Fruit fly (Drosophila melanogaster) whole organism, embryonic: ENCODE measurements around the gene melt.

Experiments
- C15 ChIP-seq: fragments of 200-800 bp; sonication (Bioruptor generic); IDR thresholded peaks from 3 replicates; pipeline ENCODE4 v1.3.6; 2022; ENCODE audit warnings: missing biosample characterization, missing genetic modification characterization
- CG1024 ChIP-seq: fragments of 200-800 bp; sonication (Bioruptor generic); IDR thresholded peaks from 2 replicates; pipeline ENCODE4 v1.3.6; 2022; ENCODE audit warnings: missing biosample characterization, missing genetic modification characterization
- CG10431 ChIP-seq: fragments of 200-800 bp; sonication (Bioruptor generic); optimal IDR thresholded peaks from 3 replicates; lab custom pipeline; 2018; ENCODE audit warnings: missing biosample characterization, mild to moderate bottlenecking, missing genetic modification characterization
- CG10654 ChIP-seq: fragments of 200-800 bp; sonication (Bioruptor generic); optimal IDR thresholded peaks from 2 replicates; lab custom pipeline; 2016; ENCODE audit warnings: missing biosample characterization, missing genetic modification characterization
- CG11695 ChIP-seq: fragments of 200-800 bp; sonication (Bioruptor generic); IDR thresholded peaks from 3 replicates; pipeline ENCODE4 v1.3.6; 2022; ENCODE audit warnings: missing biosample characterization, missing genetic modification characterization
- CG12219 ChIP-seq: fragments of 200-800 bp; sonication (Bioruptor generic); optimal IDR thresholded peaks from 3 replicates; lab custom pipeline; 2018; ENCODE audit warnings: missing biosample characterization, mild to moderate bottlenecking, missing genetic modification characterization
- CG12744 ChIP-seq: fragments of 200-800 bp; sonication (Bioruptor generic); optimal IDR thresholded peaks from 2 replicates; lab custom pipeline; 2016; ENCODE audit warnings: missing biosample characterization, missing genetic modification characterization
- CG13287 ChIP-seq: fragments of 200-800 bp; sonication (Bioruptor generic); IDR thresholded peaks from 2 replicates; pipeline ENCODE4 v1.3.6; 2022; ENCODE audit warnings: missing biosample characterization, missing genetic modification characterization; ENCODE audit not compliant: partially characterized antibody
- CG14441 ChIP-seq: fragments of 200-800 bp; sonication (Bioruptor generic); IDR thresholded peaks from 2 replicates; pipeline ENCODE4 v1.3.6; 2022; ENCODE audit warnings: missing biosample characterization, missing genetic modification characterization
- CG15479 ChIP-seq: fragments of 200-800 bp; sonication (Bioruptor generic); optimal IDR thresholded peaks from 3 replicates; lab custom pipeline; 2019; ENCODE audit warnings: missing biosample characterization, mild to moderate bottlenecking, missing genetic modification characterization, moderate library complexity
- CG15696 ChIP-seq: fragments of 200-800 bp; sonication (Bioruptor generic); optimal IDR thresholded peaks from 2 replicates; lab custom pipeline; 2019; ENCODE audit warnings: missing biosample characterization, mild to moderate bottlenecking, missing genetic modification characterization, moderate library complexity
- CG1602 ChIP-seq: fragments of 200-800 bp; sonication (Bioruptor generic); optimal IDR thresholded peaks from 3 replicates; lab custom pipeline; 2016; ENCODE audit warnings: missing biosample characterization, missing genetic modification characterization
- CG1603 ChIP-seq: fragments of 200-800 bp; sonication (Bioruptor generic); optimal IDR thresholded peaks from 2 replicates; lab custom pipeline; 2019; ENCODE audit warnings: missing biosample characterization, mild to moderate bottlenecking, missing genetic modification characterization, moderate library complexity
- CG1792 ChIP-seq: fragments of 200-800 bp; sonication (Bioruptor generic); optimal IDR thresholded peaks from 2 replicates; lab custom pipeline; 2016; ENCODE audit warnings: missing biosample characterization, missing genetic modification characterization
- CG18599 ChIP-seq: fragments of 200-800 bp; sonication (Bioruptor generic); optimal IDR thresholded peaks from 3 replicates; lab custom pipeline; 2017; ENCODE audit warnings: missing biosample characterization, missing genetic modification characterization, mild to moderate bottlenecking, moderate library complexity, missing genetic modification reagents
- CG30431 ChIP-seq: fragments of 200-800 bp; sonication (Bioruptor generic); optimal IDR thresholded peaks from 2 replicates; lab custom pipeline; 2017; ENCODE audit warnings: missing biosample characterization, missing genetic modification characterization
- CG3281 ChIP-seq: fragments of 200-800 bp; sonication (Bioruptor generic); optimal IDR thresholded peaks from 3 replicates; lab custom pipeline; 2017; ENCODE audit warnings: missing biosample characterization, mild to moderate bottlenecking, missing genetic modification characterization
- CG6689 ChIP-seq: fragments of 200-800 bp; sonication (Bioruptor generic); IDR thresholded peaks from 2 replicates; pipeline ENCODE4 v1.3.6; 2022; ENCODE audit warnings: missing biosample characterization, missing genetic modification characterization
- CG7745 ChIP-seq: fragments of 200-800 bp; sonication (Bioruptor generic); optimal IDR thresholded peaks from 2 replicates; lab custom pipeline; 2018; ENCODE audit warnings: missing biosample characterization, mild to moderate bottlenecking, missing genetic modification characterization, moderate library complexity
- CG7963 ChIP-seq: fragments of 200-800 bp; sonication (Bioruptor generic); IDR thresholded peaks from 3 replicates; pipeline ENCODE4 v1.3.6; 2022; ENCODE audit warnings: missing biosample characterization, missing genetic modification characterization; ENCODE audit not compliant: partially characterized antibody
- Dbx ChIP-seq: fragments of 200-800 bp; sonication (Bioruptor generic); IDR thresholded peaks from 3 replicates; pipeline ENCODE4 v1.3.6; 2022; ENCODE audit warnings: missing biosample characterization, missing genetic modification characterization
- Gsc ChIP-seq: fragments of 200-800 bp; sonication (Bioruptor generic); IDR thresholded peaks from 2 replicates; pipeline ENCODE4 v1.3.6; 2022; ENCODE audit warnings: missing biosample characterization, missing genetic modification characterization
- MESR4 ChIP-seq: fragments of 200-800 bp; sonication (Bioruptor generic); optimal IDR thresholded peaks from 2 replicates; lab custom pipeline; 2018; ENCODE audit warnings: missing biosample characterization, mild to moderate bottlenecking, missing genetic modification characterization, moderate library complexity
- Myb ChIP-seq: fragments of 200-800 bp; sonication (Bioruptor generic); optimal IDR thresholded peaks from 2 replicates; lab custom pipeline; 2016; ENCODE audit warnings: missing biosample characterization, missing genetic modification characterization
- Oli ChIP-seq: fragments of 200-800 bp; sonication (Bioruptor generic); optimal IDR thresholded peaks from 2 replicates; lab custom pipeline; 2018; ENCODE audit warnings: missing biosample characterization, mild to moderate bottlenecking, missing genetic modification characterization, moderate library complexity
- Rx ChIP-seq: fragments of 200-800 bp; sonication (Bioruptor generic); IDR thresholded peaks from 2 replicates; pipeline ENCODE4 v1.3.6; 2022; ENCODE audit warnings: missing biosample characterization, missing genetic modification characterization
- Sry-δ ChIP-seq: fragments of 200-800 bp; sonication (Bioruptor generic); optimal IDR thresholded peaks from 2 replicates; lab custom pipeline; 2016; ENCODE audit warnings: missing biosample characterization, missing genetic modification characterization
- Ssrp ChIP-seq: fragments of 200-800 bp; sonication (Bioruptor generic); optimal IDR thresholded peaks from 2 replicates; lab custom pipeline; 2018; ENCODE audit warnings: missing biosample characterization, mild to moderate bottlenecking, missing genetic modification characterization, moderate library complexity
- Stat92E ChIP-seq, 3 experiments: fragments of >200 bp in 2 of 3; fragments of 200-800 bp in 1 of 3; sonication (Bioruptor generic) in 1 of 3; optimal IDR thresholded peaks; 2 replicates each; lab custom pipeline; 2017 to 2019; ENCODE audit warnings: missing biosample characterization in 3 of 3, missing genetic modification characterization in 3 of 3, mild to moderate bottlenecking in 1 of 3, moderate library complexity in 1 of 3
- bbx ChIP-seq: fragments of 200-800 bp; sonication (Bioruptor generic); IDR thresholded peaks from 2 replicates; pipeline ENCODE4 v1.3.6; 2022; ENCODE audit warnings: missing biosample characterization, missing genetic modification characterization; ENCODE audit not compliant: partially characterized antibody
- chinmo ChIP-seq: fragments of 200-800 bp; sonication (Bioruptor generic); IDR thresholded peaks from 4 replicates; pipeline ENCODE4 v1.3.6; 2022; ENCODE audit warnings: missing biosample characterization, missing genetic modification characterization; ENCODE audit not compliant: partially characterized antibody
- crp ChIP-seq, 2 experiments: fragments of 200-800 bp; sonication (Bioruptor generic); optimal IDR thresholded peaks; 2 replicates in 1 of 2; 3 replicates in 1 of 2; lab custom pipeline; 2017; ENCODE audit warnings: missing biosample characterization in 2 of 2, missing genetic modification characterization in 2 of 2, mild to moderate bottlenecking in 1 of 2, moderate library complexity in 1 of 2
- cwo ChIP-seq: fragments of 200-800 bp; sonication (Bioruptor generic); optimal IDR thresholded peaks from 3 replicates; lab custom pipeline; 2017; ENCODE audit warnings: missing biosample characterization, missing genetic modification characterization, mild to moderate bottlenecking, moderate library complexity, missing genetic modification reagents
- disco-r ChIP-seq: fragments of 200-800 bp; sonication (Bioruptor generic); optimal IDR thresholded peaks from 2 replicates; lab custom pipeline; 2016; ENCODE audit warnings: missing biosample characterization, missing genetic modification characterization
- exex ChIP-seq: fragments of 200-800 bp; sonication (Bioruptor generic); optimal IDR thresholded peaks from 4 replicates; lab custom pipeline; 2018; ENCODE audit warnings: missing biosample characterization, mild to moderate bottlenecking, missing genetic modification characterization, moderate library complexity
- hb ChIP-seq: fragments of 200-800 bp; sonication (Bioruptor generic); IDR thresholded peaks from 3 replicates; pipeline ENCODE4 v1.3.6; 2022; ENCODE audit warnings: missing biosample characterization, missing genetic modification characterization; ENCODE audit not compliant: partially characterized antibody
- jigr1 ChIP-seq: fragments of 200-800 bp; sonication (Bioruptor generic); IDR thresholded peaks from 3 replicates; pipeline ENCODE4 v1.3.6; 2022; ENCODE audit warnings: missing biosample characterization, missing genetic modification characterization
- lab ChIP-seq: fragments of 200-800 bp; sonication (Bioruptor generic); optimal IDR thresholded peaks from 3 replicates; lab custom pipeline; 2017; ENCODE audit warnings: missing biosample characterization, missing genetic modification characterization, mild to moderate bottlenecking, moderate library complexity, missing genetic modification reagents
- mirr ChIP-seq: fragments of 200-800 bp; sonication (Bioruptor generic); optimal IDR thresholded peaks from 3 replicates; lab custom pipeline; 2018; ENCODE audit warnings: missing biosample characterization, mild to moderate bottlenecking, missing genetic modification characterization
- nom ChIP-seq: fragments of 200-800 bp; sonication (Bioruptor generic); optimal IDR thresholded peaks from 2 replicates; lab custom pipeline; 2017; ENCODE audit warnings: missing biosample characterization, missing genetic modification characterization, mild to moderate bottlenecking, moderate library complexity, missing genetic modification reagents
- peb ChIP-seq: fragments of 200-800 bp; sonication (Bioruptor generic); IDR thresholded peaks from 2 replicates; pipeline ENCODE4 v1.3.6; 2022; ENCODE audit warnings: missing biosample characterization, missing genetic modification characterization
- pum ChIP-seq: fragments of 200-800 bp; sonication (Bioruptor generic); optimal IDR thresholded peaks from 2 replicates; lab custom pipeline; 2016; ENCODE audit warnings: missing biosample characterization, missing genetic modification characterization
- pzg ChIP-seq: fragments of 200-800 bp; sonication (Bioruptor generic); optimal IDR thresholded peaks from 3 replicates; lab custom pipeline; 2018; ENCODE audit warnings: missing biosample characterization, mild to moderate bottlenecking, missing genetic modification characterization, moderate library complexity
- slou ChIP-seq: fragments of 200-800 bp; sonication (Bioruptor generic); optimal IDR thresholded peaks from 3 replicates; lab custom pipeline; 2016; ENCODE audit warnings: missing biosample characterization, missing genetic modification characterization
- sug ChIP-seq: fragments of 200-800 bp; optimal IDR thresholded peaks from 2 replicates; lab custom pipeline; 2019; ENCODE audit warnings: missing biosample characterization, mild to moderate bottlenecking, missing genetic modification characterization, moderate library complexity
- toy ChIP-seq: fragments of 200-800 bp; sonication (Bioruptor generic); IDR thresholded peaks from 2 replicates; pipeline ENCODE4 v1.3.6; 2022; ENCODE audit warnings: missing biosample characterization, missing genetic modification characterization

The melt gene

DNA sequence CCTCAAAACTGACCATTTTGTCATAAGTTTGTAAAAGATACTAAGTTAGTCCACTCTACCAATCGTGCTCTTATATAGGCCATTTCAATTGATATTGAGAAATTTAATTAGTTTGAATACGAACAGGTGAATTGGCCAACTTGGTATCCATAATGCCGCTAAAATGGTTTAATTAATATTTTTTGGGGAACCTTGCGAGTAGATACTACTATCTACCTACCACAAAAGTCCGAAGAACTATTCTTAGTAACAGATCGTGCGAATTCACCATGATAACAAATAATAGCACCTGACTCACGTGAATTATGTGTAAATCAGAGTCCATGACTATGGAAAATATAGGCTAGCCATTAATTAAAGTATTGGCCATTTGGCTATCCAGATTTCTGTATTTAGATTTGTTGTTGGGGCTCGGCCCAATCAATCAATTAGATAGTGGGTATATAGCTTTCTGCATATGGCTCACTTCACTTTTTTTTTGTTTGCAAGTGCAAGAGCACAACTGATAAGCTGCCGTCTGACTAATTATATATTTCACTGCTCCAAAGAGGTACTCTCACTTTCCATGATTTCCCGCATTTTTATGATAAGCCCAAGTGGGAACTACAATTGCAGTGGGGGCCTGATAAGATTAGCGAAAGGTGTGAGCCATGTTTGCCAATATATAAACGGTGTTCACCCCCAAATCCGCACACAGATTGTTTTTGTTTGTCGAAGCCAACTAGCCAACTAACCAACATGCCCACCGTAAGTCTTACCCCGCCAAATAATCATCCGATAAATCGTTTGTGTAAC lies 5.9 kb upstream of the melt start, which contains the start of the genes Acbp4 and Acbp6:
Gene Acbp4 (minus strand): TSS at position 51 of the 795 bp plus-strand sequence.
Gene Acbp6 (plus strand): TSS at position 690 of the 795 bp plus-strand sequence.
- TF ChIP-seq Oli = no peak
- TF ChIP-seq nom (GFP tag; lab: Kevin White, UChicago) = no peak
- no peak for TF ChIP-seq pzg
- no peak for TF ChIP-seq CG3281
- TF ChIP-seq CG15696 (tag; lab: Kevin White, UChicago) = no peak
- TF ChIP-seq cwo (GFP tag; lab: Kevin White, UChicago) = peak; percentile 29
- no peak for TF ChIP-seq Ssrp (tag; lab: Kevin White, UChicago)
- TF ChIP-seq mirr (GFP tag; lab: Kevin White, UChicago) = peak; percentile 66
- no peak for TF ChIP-seq CG1603 (tag; lab: Kevin White, UChicago)
- TF ChIP-seq CG10431 (GFP tag; lab: Kevin White, UChicago) = no peak
- TF ChIP-seq lab = peak; percentile 25
- no peak for TF ChIP-seq CG12744
- peak; percentile 65 for TF ChIP-seq sug
- TF ChIP-seq CG15479 (GFP tag; lab: Kevin White, UChicago) = no peak
- 0 out of 4 replicates have a peak, but pooled peaks have one; percentile 61 for TF ChIP-seq chinmo (GFP tag; lab: Robert Waterston, UW)
- TF ChIP-seq CG7745 (tag; lab: Kevin White, UChicago) = no peak
- TF ChIP-seq jigr1 (GFP tag; lab: Robert Waterston, UW) = no peak
- TF ChIP-seq exex (tag; lab: Kevin White, UChicago) = peak; percentile 81
- TF ChIP-seq CG30431 (GFP tag; lab: Kevin White, UChicago) = no peak
- 0 out of 3 replicates have a peak, but pooled peaks have one; percentile 10 for TF ChIP-seq CG11695 (GFP tag; lab: Robert Waterston, UW)
- TF ChIP-seq, all 482 proteins: peak for 7

DNA sequence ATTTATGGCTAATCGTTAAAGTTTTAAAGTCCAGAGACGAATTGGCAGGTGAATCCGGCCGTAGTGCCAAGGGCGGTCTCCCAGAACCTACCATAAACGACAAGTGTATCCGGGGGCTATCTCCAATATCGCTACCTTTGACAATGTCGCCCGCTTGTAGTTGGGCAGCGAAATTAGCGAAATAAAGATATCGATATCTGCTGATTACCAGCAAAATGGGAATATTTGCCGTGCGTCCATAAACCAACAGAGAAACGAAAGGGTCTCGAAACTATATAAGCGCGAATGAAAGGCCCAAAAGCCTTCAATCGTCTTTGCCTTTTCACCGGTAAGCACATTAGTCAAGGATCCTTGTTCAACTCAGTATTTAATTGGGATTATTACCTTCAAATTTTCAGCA lies 3.7 kb upstream of the melt start, which contains the start of gene Acbp3:
Gene Acbp3 (plus strand): TSS at position 301 of the 400 bp plus-strand sequence.
- no peak for TF ChIP-seq Myb
- TF ChIP-seq peb = no peak
- TF ChIP-seq Dbx (GFP tag; lab: Robert Waterston, UW) = no peak
- no peak for TF ChIP-seq pum
- no peak for TF ChIP-seq Rx

DNA sequence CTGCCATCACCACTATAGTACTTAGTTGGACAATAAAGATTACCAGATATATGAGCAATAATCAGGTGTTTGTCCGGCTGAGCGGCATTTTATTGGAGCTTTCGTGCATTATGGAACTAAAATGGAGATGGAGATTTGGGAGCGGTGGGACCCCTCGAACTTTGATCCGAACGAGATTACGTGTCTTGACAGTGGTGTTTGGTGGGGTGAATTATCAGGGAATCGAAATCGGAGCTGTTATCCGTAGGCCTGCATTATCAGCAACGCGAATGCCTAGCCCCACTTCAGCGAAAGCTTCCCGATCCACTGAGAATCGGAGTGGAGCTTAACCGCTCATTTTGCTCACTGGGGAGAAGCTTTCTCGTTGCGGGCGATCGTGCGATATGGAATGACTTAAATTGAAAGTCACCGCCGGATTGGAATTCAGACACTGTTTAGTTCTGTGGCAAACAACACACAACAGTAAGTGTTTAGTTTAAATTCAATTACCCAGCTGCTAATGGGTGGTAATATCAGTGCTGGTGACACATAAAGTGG lies 2.8 kb upstream of the melt start, which contains the start of gene Acbp2:
Gene Acbp2 (plus strand): TSS at position 417 of the 537 bp plus-strand sequence.
- TF ChIP-seq CG13287 (GFP tag; lab: Robert Waterston, UW) (no peak), C15 (GFP tag; lab: Robert Waterston, UW) (no peak), CG1024 (no peak), MESR4 (no peak), CG1792 (GFP tag; lab: Kevin White, UChicago) (no peak), CG7963 (GFP tag; lab: Robert Waterston, UW) (no peak), hb (no peak), Stat92E (GFP tag; optimal IDR thresholded peaks at IDR 0.05; lab: Kevin White, UChicago) (no peak), CG1602 (GFP tag; lab: Kevin White, UChicago) (no peak), Sry-δ (GFP tag; lab: Kevin White, UChicago) (no peak), crp (GFP tag; optimal IDR thresholded peaks at IDR 0.05; lab: Kevin White, UChicago) (no peak), CG10654 (GFP tag; lab: Kevin White, UChicago) (no peak), CG18599 (GFP tag; lab: Kevin White, UChicago) (no peak), toy (GFP tag; lab: Robert Waterston, UW) (no peak), Gsc (GFP tag; lab: Robert Waterston, UW) (no peak), disco-r (no peak), CG6689 (GFP tag; lab: Robert Waterston, UW) (no peak), slou (GFP tag; lab: Kevin White, UChicago) (no peak), CG14441 (GFP tag; lab: Robert Waterston, UW) (no peak), bbx (no peak), CG12219 (no peak)
